Worm (Caenorhabditis elegans) whole organism, young adult: ENCODE measurements around the gene ZK795.3.

ENCODE experiments used
- B0336.3 ChIP-seq: fragments of 200-800 bp; sonication (Bioruptor generic); IDR thresholded peaks from 2 replicates; pipeline ENCODE4 v1.3.6; 2022; ENCODE audit warnings: missing genetic modification characterization, missing compliant biosample characterization
- D2030.7 ChIP-seq: fragments of 200-800 bp; sonication (Bioruptor generic); IDR thresholded peaks from 2 replicates; pipeline ENCODE4 v1.3.6; 2022; ENCODE audit warnings: missing genetic modification reagents, missing genetic modification characterization, missing compliant biosample characterization
- cebp-2 ChIP-seq: fragments of 200-800 bp; sonication (Bioruptor generic); IDR thresholded peaks from 2 replicates; pipeline ENCODE4 v1.3.6; 2022; ENCODE audit warnings: missing genetic modification characterization, missing compliant biosample characterization
- egrh-3 ChIP-seq: fragments of 200-800 bp; sonication (Bioruptor generic); IDR thresholded peaks from 2 replicates; pipeline ENCODE4 v1.3.6; 2022; ENCODE audit warnings: missing genetic modification reagents, missing genetic modification characterization, missing compliant biosample characterization
- hsf-1 ChIP-seq: fragments of 200-800 bp; sonication (Bioruptor generic); IDR thresholded peaks from 2 replicates; pipeline ENCODE4 v1.3.6; 2022; ENCODE audit warnings: missing genetic modification reagents, missing genetic modification characterization, missing compliant biosample characterization
- lin-40 ChIP-seq: sonication (generic microtip); optimal IDR thresholded peaks from 2 replicates; lab custom pipeline; 2016; ENCODE audit warnings: missing genetic modification characterization, mild to moderate bottlenecking, missing compliant biosample characterization, missing genotype, missing genetic modification reagents
- pha-4 ChIP-seq: fragments of 150-350 bp; sonication (generic microtip); optimal IDR thresholded peaks from 2 replicates; lab custom pipeline; 2014; ENCODE audit warnings: missing biosample characterization, missing genetic modification reagents, missing genetic modification characterization

ce11 chrIV:12531464-12531863 is 27.7 kb upstream of the ZK795.3 start:
- TF ChIP-seq B0336.3 (no peak), hsf-1 (GFP tag; lab: Robert Waterston, UW) (no peak), D2030.7 (GFP tag; lab: Robert Waterston, UW) (no peak), egrh-3 (GFP tag; lab: Robert Waterston, UW) (no peak), pha-4 (tag; lab: Kevin White, UChicago) (no peak), lin-40 (tag; lab: Kevin White, UChicago) (no peak), cebp-2 (GFP tag; lab: Robert Waterston, UW) (no peak)
